Fruit fly (Drosophila melanogaster): ENCODE data around the gene CG4594.

The CG4594 gene

DNA sequence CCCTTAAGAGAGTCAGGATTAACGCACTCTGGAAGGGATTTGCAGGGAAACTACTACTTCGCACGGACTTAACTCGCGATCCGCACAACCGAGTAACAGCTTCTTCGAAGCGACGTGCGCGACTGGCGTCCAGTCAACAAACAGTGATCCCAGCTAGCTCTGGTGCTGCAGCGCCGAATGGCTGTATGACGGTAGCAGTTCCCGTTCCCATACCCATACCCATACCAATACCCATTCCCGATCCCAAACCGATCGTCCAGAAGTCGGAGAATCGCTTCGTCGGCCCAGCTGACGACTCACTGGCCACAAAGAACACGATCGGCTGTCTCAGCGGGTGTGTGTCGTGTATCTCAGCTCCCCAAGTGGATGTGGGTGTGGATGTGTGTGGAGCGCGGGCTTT, 27.3 kb downstream of the CG4594 start, which contains the start of gene CG5853 (continued):
- TF ChIP-seq Sox15 (GFP tag; optimal IDR thresholded peaks at IDR 0.05) (no peak), Hr39 (GFP tag; optimal IDR thresholded peaks at IDR 0.05) (no peak), ss (GFP tag; optimal IDR thresholded peaks at IDR 0.05) (peak; percentile 55 to 70), spab (GFP tag; optimal IDR thresholded peaks at IDR 0.05) (no peak), OdsH (GFP tag; optimal IDR thresholded peaks at IDR 0.05) (no peak), Gug (GFP tag; IDR thresholded peaks at IDR 0.05) (no peak), CG10631 (GFP tag; optimal IDR thresholded peaks at IDR 0.05) (no peak), Sox14 (GFP tag; optimal IDR thresholded peaks at IDR 0.05) (peak; percentile 76), CG32006 (GFP tag; optimal IDR thresholded peaks at IDR 0.05) (no peak), Met (GFP tag; optimal IDR thresholded peaks at IDR 0.05) (peak; percentile 35), Sox102F (GFP tag; optimal IDR thresholded peaks at IDR 0.05) (peak; percentile 61), CG11762 (GFP tag; optimal IDR thresholded peaks at IDR 0.05; ENCODE audit: insufficient read depth) (no peak), Ets21C (GFP tag; optimal IDR thresholded peaks at IDR 0.05) (no peak), Ets96B (tag; optimal IDR thresholded peaks at IDR 0.05) (peak; percentile 4), net (GFP tag; optimal IDR thresholded peaks at IDR 0.05) (peak; percentile 50), eg (GFP tag; IDR thresholded peaks at IDR 0.05) (peak; percentile 68; the same call in 2 of the 3 replicates), Eip75B (GFP tag; optimal IDR thresholded peaks at IDR 0.05) (peak; percentile 33), CG15336 (GFP tag; IDR thresholded peaks at IDR 0.05) (peak; percentile 48; the same call in 1 of the 2 replicates), CG3032 (tag; optimal IDR thresholded peaks at IDR 0.05) (peak; percentile 3), Lpt (GFP tag; optimal IDR thresholded peaks at IDR 0.05) (peak; percentile 8), CG8632 (GFP tag; optimal IDR thresholded peaks at IDR 0.05) (peak; percentile 16), cyc (GFP tag; optimal IDR thresholded peaks at IDR 0.05) (no peak), lz (GFP tag; optimal IDR thresholded peaks at IDR 0.05) (no peak), CG11294 (GFP tag; IDR thresholded peaks at IDR 0.05) (no peak)

DNA sequence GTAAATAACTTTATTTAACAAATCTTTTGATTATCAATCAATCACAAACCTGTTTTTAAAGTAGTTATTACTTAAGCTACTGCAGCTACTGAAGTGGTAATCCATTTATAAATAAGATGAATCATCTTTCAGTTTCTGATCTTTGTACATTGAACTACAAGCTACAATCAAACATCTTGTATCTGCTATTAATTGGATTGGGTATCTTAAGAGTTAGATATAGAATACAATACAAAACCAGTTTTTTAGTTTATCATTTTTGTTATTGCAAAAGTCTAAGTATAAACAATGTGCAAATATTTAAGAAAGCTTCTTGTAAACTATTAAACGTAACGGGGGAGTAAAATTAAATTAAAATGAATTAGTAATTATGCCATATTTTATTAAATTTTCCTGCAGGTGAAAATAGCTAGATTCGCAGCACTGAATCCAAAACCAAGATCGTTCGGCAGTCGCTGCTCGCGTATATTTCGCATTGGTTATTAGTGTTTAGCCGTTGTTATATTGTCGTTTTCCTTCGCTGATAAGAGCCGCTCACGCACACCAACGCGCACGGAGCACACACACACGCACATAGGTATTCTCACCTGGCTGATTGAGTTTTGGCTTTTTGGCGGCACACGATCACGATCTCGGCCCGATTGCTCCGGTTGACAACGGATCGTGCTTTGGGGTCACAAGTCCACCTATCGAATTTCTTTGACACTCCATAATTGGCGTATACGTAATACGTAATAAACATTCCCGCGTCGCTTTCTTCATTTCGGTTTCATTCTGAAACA, 28.0 kb downstream of the CG4594 start:
- TF ChIP-seq CG6792 (GFP tag; optimal IDR thresholded peaks at IDR 0.05): no peak
- TF ChIP-seq Hr39 (GFP tag; optimal IDR thresholded peaks at IDR 0.05): peak; percentile 6
- TF ChIP-seq esn (GFP tag; optimal IDR thresholded peaks at IDR 0.05): peak; percentile 50
- peak; percentile 85 for TF ChIP-seq Eip78C (GFP tag)
- TF ChIP-seq CG8632 (GFP tag; optimal IDR thresholded peaks at IDR 0.05): no peak
- peak in 1 of 2 experiments; percentile 12 for TF ChIP-seq salr (GFP tag; optimal IDR thresholded peaks at IDR 0.05)
- TF ChIP-seq ss (GFP tag; optimal IDR thresholded peaks at IDR 0.05): peak; percentile 0 to 14
- peak; percentile 46 for TF ChIP-seq CG32006 (GFP tag; optimal IDR thresholded peaks at IDR 0.05)
- peak; percentile 22 for TF ChIP-seq Smox (GFP tag; optimal IDR thresholded peaks at IDR 0.05)
- no peak for TF ChIP-seq dsx (GFP tag; optimal IDR thresholded peaks at IDR 0.05; ENCODE audit: poor library complexity, severe bottlenecking)
- peak; percentile 5 for TF ChIP-seq Hr4 (GFP tag; optimal IDR thresholded peaks at IDR 0.05)
- TF ChIP-seq OdsH (GFP tag; optimal IDR thresholded peaks at IDR 0.05): peak; percentile 10
- 0 out of 3 replicates have a peak, but pooled peaks have one; percentile 49 for TF ChIP-seq CG6163 (GFP tag; IDR thresholded peaks at IDR 0.05)
- no peak for TF ChIP-seq Sox102F (GFP tag; optimal IDR thresholded peaks at IDR 0.05)
- TF ChIP-seq CG31627 (GFP tag; optimal IDR thresholded peaks at IDR 0.05): peak; percentile 4
- peak; percentile 99 for TF ChIP-seq vri (GFP tag; optimal IDR thresholded peaks at IDR 0.05)
- peak; percentile 22 for TF ChIP-seq topi (GFP tag; optimal IDR thresholded peaks at IDR 0.05)
- TF ChIP-seq fd59A (GFP tag; optimal IDR thresholded peaks at IDR 0.05): no peak
- peak; percentile 29 for TF ChIP-seq pdm3 (GFP tag; optimal IDR thresholded peaks at IDR 0.05)
- peak; percentile 13 for TF ChIP-seq CG1621 (tag; optimal IDR thresholded peaks at IDR 0.05)
- peak; percentile 34 for TF ChIP-seq Sox14 (GFP tag; optimal IDR thresholded peaks at IDR 0.05)
- TF ChIP-seq eg (GFP tag; IDR thresholded peaks at IDR 0.05): peak; percentile 23; the same call in 1 of the 3 replicates
- peak; percentile 87 for TF ChIP-seq Eip93F (GFP tag; optimal IDR thresholded peaks at IDR 0.05)
- no peak for TF ChIP-seq CG11762 (GFP tag; optimal IDR thresholded peaks at IDR 0.05; ENCODE audit: insufficient read depth)
- no peak for TF ChIP-seq Eip75B (GFP tag; optimal IDR thresholded peaks at IDR 0.05)

All from whole organism, prepupa.